Worm (Caenorhabditis elegans) whole organism, mixed stage, embryonic: Measurements from ENCODE around the gene R08E3.1.

Experiments
- bed-3 ChIP-seq: fragments of 200-800 bp; sonication (Bioruptor generic); optimal IDR thresholded peaks from 3 replicates; lab custom pipeline; 2018; ENCODE audit warnings: mild to moderate bottlenecking, missing genetic modification characterization, moderate library complexity, missing compliant biosample characterization
- elt-1 ChIP-seq: sonication (generic microtip); optimal IDR thresholded peaks from 2 replicates; lab custom pipeline; 2017; ENCODE audit warnings: missing genetic modification characterization, mild to moderate bottlenecking, missing compliant biosample characterization, antibody characterized with exemption, moderate library complexity, borderline replicate concordance; ENCODE audit not compliant: insufficient read depth
- elt-3 ChIP-seq: fragments of 150-350 bp; optimal IDR thresholded peaks from 2 replicates; lab custom pipeline; 2014; ENCODE audit warnings: missing biosample characterization, missing genetic modification characterization
- lsy-2 ChIP-seq: fragments of 150-350 bp; optimal IDR thresholded peaks from 2 replicates; lab custom pipeline; 2014; ENCODE audit warnings: missing biosample characterization, missing genetic modification characterization
- nhr-12 ChIP-seq: fragments of 150-350 bp; optimal IDR thresholded peaks from 2 replicates; lab custom pipeline; 2014; ENCODE audit warnings: missing biosample characterization, missing genetic modification characterization
- nhr-237 ChIP-seq: fragments of 150-350 bp; optimal IDR thresholded peaks from 2 replicates; lab custom pipeline; 2014; ENCODE audit warnings: missing biosample characterization, missing genetic modification characterization
- nhr-28 ChIP-seq: fragments of 150-350 bp; optimal IDR thresholded peaks from 2 replicates; lab custom pipeline; 2014; ENCODE audit warnings: missing biosample characterization, missing genetic modification characterization
- tbx-8 ChIP-seq: fragments of 200-800 bp; sonication (Bioruptor generic); optimal IDR thresholded peaks from 2 replicates; lab custom pipeline; 2018; ENCODE audit warnings: mild to moderate bottlenecking, missing genetic modification characterization, moderate library complexity, missing compliant biosample characterization
- unc-120 ChIP-seq: sonication (generic microtip); optimal IDR thresholded peaks from 2 replicates; lab custom pipeline; 2017; ENCODE audit warnings: missing genetic modification characterization, missing compliant biosample characterization; ENCODE audit not compliant: poor library complexity, severe bottlenecking
- unc-39 ChIP-seq: fragments of 150-350 bp; optimal IDR thresholded peaks from 2 replicates; lab custom pipeline; 2014; ENCODE audit warnings: missing biosample characterization, missing genetic modification characterization
- unc-62 ChIP-seq: fragments of 150-350 bp; optimal IDR thresholded peaks from 2 replicates; lab custom pipeline; 2014; ENCODE audit warnings: missing biosample characterization, missing genetic modification reagents, missing genetic modification characterization
- ztf-11 ChIP-seq: fragments of 150-350 bp; optimal IDR thresholded peaks from 2 replicates; lab custom pipeline; 2014; ENCODE audit warnings: missing biosample characterization, missing genetic modification characterization

DNA sequence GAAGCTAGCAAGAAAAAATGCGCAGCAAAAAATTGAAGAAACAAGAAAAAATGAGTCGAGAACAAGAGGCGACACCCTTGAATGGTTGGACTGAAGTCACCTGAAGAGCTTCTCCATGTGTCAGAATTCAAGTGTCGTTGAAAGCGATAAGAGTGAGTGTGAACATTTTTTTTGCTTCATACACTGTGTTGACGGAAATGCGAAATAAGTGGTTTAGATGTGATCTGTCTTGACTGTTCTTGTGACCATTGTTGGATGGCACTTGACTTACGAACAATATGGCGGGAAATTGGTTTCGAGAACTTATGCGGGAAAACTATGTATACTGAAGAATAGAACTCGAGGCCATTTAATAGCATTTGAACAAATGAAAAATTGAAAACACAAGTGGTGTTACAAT, 57.6 kb downstream of the R08E3.1 start:
- no peak for TF ChIP-seq ztf-11 (tag; lab: Kevin White, UChicago)
- no peak for TF ChIP-seq nhr-28 (tag; lab: Kevin White, UChicago)
- no peak for TF ChIP-seq unc-39 (tag; lab: Kevin White, UChicago)
- no peak for TF ChIP-seq elt-3 (tag; lab: Kevin White, UChicago)
- no peak for TF ChIP-seq tbx-8 (GFP tag; lab: Kevin White, UChicago)
- TF ChIP-seq lsy-2 (tag; lab: Kevin White, UChicago): no peak
- no peak for TF ChIP-seq elt-1
- no peak for TF ChIP-seq unc-62
- no peak for TF ChIP-seq nhr-12 (tag; lab: Kevin White, UChicago)
- no peak for TF ChIP-seq nhr-237 (tag; lab: Kevin White, UChicago)
- TF ChIP-seq unc-120 (tag; lab: Kevin White, UChicago): no peak
- no peak for TF ChIP-seq bed-3
